Worm (Caenorhabditis elegans): ENCODE data around the gene W07G4.7.

ce11 chrV:13013844-13014243 is 20.7 kb downstream of the W07G4.7 start, which contains the start of gene F15B9.6:
- TF ChIP-seq rnt-1 (tag; optimal IDR thresholded peaks at IDR 0.05) (no peak), fkh-4 (tag; optimal IDR thresholded peaks at IDR 0.05; ENCODE audit: borderline replicate concordance) (no peak), zag-1 (tag; optimal IDR thresholded peaks at IDR 0.05) (no peak), lsy-2 (tag; optimal IDR thresholded peaks at IDR 0.05) (no peak), Y116A8C.19 (tag; optimal IDR thresholded peaks at IDR 0.05; ENCODE audit: borderline replicate concordance) (no peak), ztf-4 (tag; optimal IDR thresholded peaks at IDR 0.05) (no peak), hlh-4 (tag; optimal IDR thresholded peaks at IDR 0.05) (no peak), ceh-63 (GFP tag; optimal IDR thresholded peaks at IDR 0.05) (no peak), nhr-77 (tag; optimal IDR thresholded peaks at IDR 0.05) (no peak)
